Fruit fly (Drosophila melanogaster) whole organism, embryonic: ENCODE measurements around the gene CG14947.

Source experiments
- ATbp ChIP-seq: fragments of 200-800 bp; sonication (Bioruptor generic); optimal IDR thresholded peaks from 2 replicates; lab custom pipeline; 2017; ENCODE audit warnings: missing biosample characterization, mild to moderate bottlenecking, missing genetic modification characterization, missing genetic modification reagents
- Atf-2 ChIP-seq: fragments of 200-800 bp; sonication (Bioruptor generic); optimal IDR thresholded peaks from 2 replicates; lab custom pipeline; 2016; ENCODE audit warnings: missing biosample characterization, missing genetic modification characterization
- CG11560 ChIP-seq: fragments of 200-800 bp; sonication (Bioruptor generic); IDR thresholded peaks from 3 replicates; pipeline ENCODE4 v1.3.6; 2022; ENCODE audit warnings: missing biosample characterization, missing genetic modification characterization
- CG11695 ChIP-seq: fragments of 200-800 bp; sonication (Bioruptor generic); IDR thresholded peaks from 3 replicates; pipeline ENCODE4 v1.3.6; 2022; ENCODE audit warnings: missing biosample characterization, missing genetic modification characterization
- CG11696 ChIP-seq: fragments of 200-800 bp; sonication (Bioruptor generic); IDR thresholded peaks from 2 replicates; pipeline ENCODE4 v1.3.6; 2022; ENCODE audit warnings: missing biosample characterization, missing genetic modification characterization
- CG12299 ChIP-seq: fragments of 200-800 bp; sonication (Bioruptor generic); optimal IDR thresholded peaks from 2 replicates; lab custom pipeline; 2018; ENCODE audit warnings: missing biosample characterization, mild to moderate bottlenecking, missing genetic modification characterization
- CG13287 ChIP-seq: fragments of 200-800 bp; sonication (Bioruptor generic); IDR thresholded peaks from 2 replicates; pipeline ENCODE4 v1.3.6; 2022; ENCODE audit warnings: missing biosample characterization, missing genetic modification characterization; ENCODE audit not compliant: partially characterized antibody
- CG14710 ChIP-seq: fragments of 200-800 bp; sonication (Bioruptor generic); optimal IDR thresholded peaks from 3 replicates; lab custom pipeline; 2019; ENCODE audit warnings: missing biosample characterization, mild to moderate bottlenecking, missing genetic modification characterization, moderate library complexity
- CG17328 ChIP-seq: fragments of 200-800 bp; sonication (Bioruptor generic); IDR thresholded peaks from 2 replicates; pipeline ENCODE4 v1.3.6; 2022; ENCODE audit warnings: missing biosample characterization, missing genetic modification characterization
- CG18476 ChIP-seq: fragments of 200-800 bp; sonication (Bioruptor generic); optimal IDR thresholded peaks from 2 replicates; lab custom pipeline; 2016; ENCODE audit warnings: missing biosample characterization, mild to moderate bottlenecking, missing genetic modification characterization
- CG2120 ChIP-seq: fragments of 200-800 bp; sonication (Bioruptor generic); optimal IDR thresholded peaks from 3 replicates; lab custom pipeline; 2016; ENCODE audit warnings: missing biosample characterization, missing genetic modification characterization
- CG2202 ChIP-seq: fragments of 200-800 bp; sonication (Bioruptor generic); optimal IDR thresholded peaks from 2 replicates; lab custom pipeline; 2018; ENCODE audit warnings: missing biosample characterization, mild to moderate bottlenecking, missing genetic modification characterization
- CG31365 ChIP-seq: fragments of 200-800 bp; sonication (Bioruptor generic); optimal IDR thresholded peaks from 2 replicates; lab custom pipeline; 2018; ENCODE audit warnings: missing biosample characterization, mild to moderate bottlenecking, missing genetic modification characterization
- CG3163 ChIP-seq: fragments of 200-800 bp; sonication (Bioruptor generic); optimal IDR thresholded peaks from 3 replicates; lab custom pipeline; 2016; ENCODE audit warnings: missing biosample characterization, missing genetic modification characterization
- CG34376 ChIP-seq: fragments of 200-800 bp; sonication (Bioruptor generic); optimal IDR thresholded peaks from 2 replicates; lab custom pipeline; 2018; ENCODE audit warnings: missing biosample characterization, mild to moderate bottlenecking, missing genetic modification characterization
- CG3726 ChIP-seq: fragments of 200-800 bp; sonication (Bioruptor generic); IDR thresholded peaks from 3 replicates; pipeline ENCODE4, ENCODE4 v1.3.6; 2022; ENCODE audit warnings: missing biosample characterization, missing genetic modification characterization
- CG8478 ChIP-seq: fragments of >200 bp; optimal IDR thresholded peaks from 2 replicates; lab custom pipeline; 2018
- CG9797 ChIP-seq: fragments of 200-800 bp; sonication (Bioruptor generic); optimal IDR thresholded peaks from 3 replicates; lab custom pipeline; 2018; ENCODE audit warnings: missing biosample characterization, mild to moderate bottlenecking, missing genetic modification characterization
- CrebB ChIP-seq: fragments of 200-800 bp; sonication (Bioruptor generic); optimal IDR thresholded peaks from 3 replicates; lab custom pipeline; 2018; ENCODE audit warnings: missing biosample characterization, mild to moderate bottlenecking, missing genetic modification characterization
- D ChIP-seq, 2 experiments: fragments of 200-800 bp in 1 of 2; fragments of >200 bp in 1 of 2; sonication (Bioruptor generic) in 1 of 2; optimal IDR thresholded peaks; 2 replicates in 1 of 2; 3 replicates in 1 of 2; lab custom pipeline; 2017; ENCODE audit warnings: mild to moderate bottlenecking in 1 of 2, missing biosample characterization in 1 of 2, missing genetic modification characterization in 1 of 2, missing genetic modification reagents in 1 of 2
- Dad ChIP-seq: fragments of 200-800 bp; sonication (Bioruptor generic); optimal IDR thresholded peaks from 3 replicates; lab custom pipeline; 2016; ENCODE audit warnings: missing biosample characterization, missing genetic modification characterization
- Dip3 ChIP-seq: fragments of 200-800 bp; sonication (Bioruptor generic); optimal IDR thresholded peaks from 3 replicates; lab custom pipeline; 2016; ENCODE audit warnings: missing biosample characterization, missing genetic modification characterization
- Dll ChIP-seq: fragments of 200-800 bp; sonication (Bioruptor generic); IDR thresholded peaks from 4 replicates; pipeline ENCODE4 v1.3.6; 2022; ENCODE audit warnings: missing biosample characterization, missing genetic modification characterization; ENCODE audit not compliant: partially characterized antibody
- Ets65A ChIP-seq: fragments of 200-800 bp; sonication (Bioruptor generic); peaks from one replicate; lab custom pipeline; 2016; ENCODE audit warnings: missing biosample characterization, missing genetic modification characterization
- Lhr ChIP-seq: fragments of 200-800 bp; sonication (Bioruptor generic); optimal IDR thresholded peaks from 3 replicates; lab custom pipeline; 2017; ENCODE audit warnings: mild to moderate bottlenecking, missing biosample characterization, missing genetic modification reagents, missing genetic modification characterization
- Mad ChIP-seq: fragments of 200-800 bp; sonication (Bioruptor generic); optimal IDR thresholded peaks from 2 replicates; lab custom pipeline; 2016; ENCODE audit warnings: missing biosample characterization, missing genetic modification characterization
- Meics ChIP-seq: fragments of 200-800 bp; sonication (Bioruptor generic); optimal IDR thresholded peaks from 2 replicates; lab custom pipeline; 2017; ENCODE audit warnings: missing biosample characterization, mild to moderate bottlenecking, missing genetic modification characterization
- Pdp1 ChIP-seq, 2 experiments: fragments of 200-800 bp; sonication (Bioruptor generic); optimal IDR thresholded peaks; 3 replicates each; lab custom pipeline; 2016; ENCODE audit warnings: missing biosample characterization in 2 of 2, missing genetic modification characterization in 2 of 2, mild to moderate bottlenecking in 1 of 2, moderate library complexity in 1 of 2
- Rfx ChIP-seq: fragments of 200-800 bp; sonication (Bioruptor generic); IDR thresholded peaks from 2 replicates; pipeline ENCODE4 v1.3.6; 2022; ENCODE audit warnings: missing biosample characterization, missing genetic modification characterization
- Scr ChIP-seq: fragments of 200-800 bp; sonication (Bioruptor generic); IDR thresholded peaks from 2 replicates; pipeline ENCODE4 v1.3.6; 2022; ENCODE audit warnings: missing biosample characterization, missing genetic modification characterization; ENCODE audit not compliant: partially characterized antibody
- Usf ChIP-seq: fragments of 200-800 bp; sonication (Bioruptor generic); optimal IDR thresholded peaks from 2 replicates; lab custom pipeline; 2017; ENCODE audit warnings: missing genotype, missing biosample characterization, missing genetic modification characterization
- al ChIP-seq: fragments of 200-800 bp; sonication (Bioruptor generic); IDR thresholded peaks from 2 replicates; pipeline ENCODE4 v1.3.6; 2022; ENCODE audit warnings: missing biosample characterization, missing genetic modification characterization
- amos ChIP-seq: fragments of 200-800 bp; sonication (Bioruptor generic); IDR thresholded peaks from 2 replicates; pipeline ENCODE4 v1.3.6; 2022; ENCODE audit warnings: missing biosample characterization, missing genetic modification characterization; ENCODE audit not compliant: partially characterized antibody
- bcd ChIP-seq: fragments of 200-800 bp; sonication (Bioruptor generic); optimal IDR thresholded peaks from 2 replicates; lab custom pipeline; 2017; ENCODE audit warnings: missing biosample characterization, mild to moderate bottlenecking, missing genetic modification characterization
- br ChIP-seq: fragments of >200 bp; optimal IDR thresholded peaks from 2 replicates; lab custom pipeline; 2017
- chn ChIP-seq: fragments of 200-800 bp; sonication (Bioruptor generic); optimal IDR thresholded peaks from 2 replicates; lab custom pipeline; 2016; ENCODE audit warnings: missing biosample characterization, missing genetic modification characterization
- crol ChIP-seq: fragments of 200-800 bp; sonication (Bioruptor generic); IDR thresholded peaks from 2 replicates; pipeline ENCODE4 v1.3.6; 2022; ENCODE audit warnings: missing biosample characterization, missing genetic modification characterization
- dpn ChIP-seq, 2 experiments: fragments of 200-800 bp; sonication (Bioruptor generic); optimal IDR thresholded peaks; 3 replicates each; lab custom pipeline; 2016; ENCODE audit warnings: missing biosample characterization in 2 of 2, missing genetic modification characterization in 2 of 2
- fd3F ChIP-seq: fragments of 200-800 bp; sonication (Bioruptor generic); optimal IDR thresholded peaks from 2 replicates; lab custom pipeline; 2018; ENCODE audit warnings: missing biosample characterization, mild to moderate bottlenecking, missing genetic modification characterization, moderate library complexity
- ham ChIP-seq: fragments of 200-800 bp; sonication (Bioruptor generic); IDR thresholded peaks from 2 replicates; pipeline ENCODE4 v1.3.6; 2022; ENCODE audit warnings: missing biosample characterization, missing genetic modification characterization
- hb ChIP-seq: fragments of 200-800 bp; sonication (Bioruptor generic); IDR thresholded peaks from 3 replicates; pipeline ENCODE4 v1.3.6; 2022; ENCODE audit warnings: missing biosample characterization, missing genetic modification characterization; ENCODE audit not compliant: partially characterized antibody
- jumu ChIP-seq: fragments of 200-800 bp; sonication (Bioruptor generic); optimal IDR thresholded peaks from 3 replicates; lab custom pipeline; 2016; ENCODE audit warnings: missing biosample characterization, missing genetic modification characterization
- kay ChIP-seq: fragments of 200-800 bp; sonication (Bioruptor generic); optimal IDR thresholded peaks from 2 replicates; lab custom pipeline; 2016; ENCODE audit warnings: missing biosample characterization, missing genetic modification characterization
- nau ChIP-seq: fragments of 200-800 bp; sonication (Bioruptor generic); optimal IDR thresholded peaks from 3 replicates; lab custom pipeline; 2017; ENCODE audit warnings: missing biosample characterization, mild to moderate bottlenecking, missing genetic modification characterization, missing genetic modification reagents
- nom ChIP-seq: fragments of 200-800 bp; sonication (Bioruptor generic); optimal IDR thresholded peaks from 2 replicates; lab custom pipeline; 2017; ENCODE audit warnings: missing biosample characterization, missing genetic modification characterization, mild to moderate bottlenecking, moderate library complexity, missing genetic modification reagents
- peb ChIP-seq: fragments of 200-800 bp; sonication (Bioruptor generic); IDR thresholded peaks from 2 replicates; pipeline ENCODE4 v1.3.6; 2022; ENCODE audit warnings: missing biosample characterization, missing genetic modification characterization
- pum ChIP-seq: fragments of 200-800 bp; sonication (Bioruptor generic); optimal IDR thresholded peaks from 2 replicates; lab custom pipeline; 2016; ENCODE audit warnings: missing biosample characterization, missing genetic modification characterization
- sna ChIP-seq: fragments of 200-800 bp; sonication (Bioruptor generic); IDR thresholded peaks from 2 replicates; pipeline ENCODE4 v1.3.6; 2022; ENCODE audit warnings: missing biosample characterization, missing genetic modification characterization; ENCODE audit not compliant: partially characterized antibody
- stwl ChIP-seq: fragments of 200-800 bp; sonication (Bioruptor generic); optimal IDR thresholded peaks from 3 replicates; lab custom pipeline; 2018; ENCODE audit warnings: missing biosample characterization, mild to moderate bottlenecking, missing genetic modification characterization, moderate library complexity
- tin ChIP-seq: fragments of 200-800 bp; sonication (Bioruptor generic); optimal IDR thresholded peaks from 3 replicates; lab custom pipeline; 2016; ENCODE audit warnings: missing biosample characterization, missing genetic modification characterization
- ttk ChIP-seq: fragments of 200-800 bp; sonication (Bioruptor generic); IDR thresholded peaks from 2 replicates; pipeline ENCODE4 v2.1.2; 2022; ENCODE audit warnings: missing biosample characterization, missing genetic modification characterization
- tx ChIP-seq: fragments of 200-800 bp; sonication (Bioruptor generic); optimal IDR thresholded peaks from 2 replicates; lab custom pipeline; 2016; ENCODE audit warnings: missing biosample characterization, missing genetic modification characterization

Gene CG14947

dm6 chr2L:12093652-12094051 is 17.8 kb downstream of the CG14947 start (continued):
- no peak for TF ChIP-seq crol (GFP tag; lab: Robert Waterston, UW)
- TF ChIP-seq ATbp (GFP tag; lab: Kevin White, UChicago): no peak
- no peak for TF ChIP-seq CG8478 (lab: Kevin White, UChicago)
- peak; percentile 37 for TF ChIP-seq Scr
- TF ChIP-seq CG17328: no peak
- peak; percentile 64 for TF ChIP-seq Lhr (GFP tag; lab: Kevin White, UChicago)
- no peak for TF ChIP-seq kay (GFP tag; lab: Kevin White, UChicago)
- TF ChIP-seq CG9797 (GFP tag; lab: Kevin White, UChicago): peak; percentile 98
- no peak for TF ChIP-seq CG11696 (GFP tag; lab: Robert Waterston, UW)
- TF ChIP-seq ham (GFP tag; lab: Robert Waterston, UW): no peak
- no peak for TF ChIP-seq sna (GFP tag; lab: Robert Waterston, UW)
- TF ChIP-seq CrebB (tag; lab: Kevin White, UChicago): no peak
- TF ChIP-seq stwl (tag; lab: Kevin White, UChicago): peak; percentile 85
- TF ChIP-seq hb: no peak
- no peak for TF ChIP-seq fd3F (GFP tag; lab: Kevin White, UChicago)
- no peak for TF ChIP-seq CG11695 (GFP tag; lab: Robert Waterston, UW)
- TF ChIP-seq dpn (GFP tag; optimal IDR thresholded peaks at IDR 0.05; lab: Kevin White, UChicago): no peak
- TF ChIP-seq chn (GFP tag; lab: Kevin White, UChicago): peak; percentile 44
- TF ChIP-seq CG2202 (tag; lab: Kevin White, UChicago): no peak
- TF ChIP-seq CG13287 (GFP tag; lab: Robert Waterston, UW): peak; percentile 46; the same call in 1 of the 2 replicates
- TF ChIP-seq Dll: no peak
- TF ChIP-seq Meics: no peak
- peak; percentile 15; the same call in 1 of the 2 replicates for TF ChIP-seq Rfx
- TF ChIP-seq Mad (GFP tag; lab: Kevin White, UChicago): no peak
- peak; percentile 11; the same call in 1 of the 2 replicates for TF ChIP-seq amos (GFP tag; lab: Robert Waterston, UW)
- no peak for TF ChIP-seq br (lab: Kevin White, UChicago)
- TF ChIP-seq tx (GFP tag; lab: Kevin White, UChicago): no peak
- TF ChIP-seq CG18476: no peak
- no peak for TF ChIP-seq Dad (GFP tag; lab: Kevin White, UChicago)
- no peak for TF ChIP-seq Dip3 (GFP tag; lab: Kevin White, UChicago)
- TF ChIP-seq CG14710 (tag; lab: Kevin White, UChicago): peak; percentile 100
- no peak for TF ChIP-seq Atf-2 (GFP tag; lab: Kevin White, UChicago)
- TF ChIP-seq ttk: no peak
- TF ChIP-seq CG3726 (GFP tag; lab: Robert Waterston, UW): no peak
- no peak for TF ChIP-seq tin (GFP tag; lab: Kevin White, UChicago)
- TF ChIP-seq D (optimal IDR thresholded peaks at IDR 0.05; lab: Kevin White, UChicago): no peak
- TF ChIP-seq D (GFP tag; optimal IDR thresholded peaks at IDR 0.05; lab: Kevin White, UChicago): no peak
- no peak for TF ChIP-seq Usf (GFP tag; lab: Kevin White, UChicago)
- no peak for TF ChIP-seq nau (GFP tag; lab: Kevin White, UChicago)
- no peak for TF ChIP-seq CG12299 (tag; lab: Kevin White, UChicago)
- TF ChIP-seq jumu (GFP tag; lab: Kevin White, UChicago): no peak
- TF ChIP-seq CG34376: no peak
- no peak for TF ChIP-seq CG2120 (GFP tag; lab: Kevin White, UChicago)
- TF ChIP-seq CG3163: no peak
- TF ChIP-seq al (GFP tag; lab: Robert Waterston, UW): no peak
- no peak for TF ChIP-seq pum (GFP tag; lab: Kevin White, UChicago)
- TF ChIP-seq CG31365 (tag; lab: Kevin White, UChicago): no peak
- peak in 1 of 2 experiments; percentile 89 for TF ChIP-seq Pdp1 (GFP tag; optimal IDR thresholded peaks at IDR 0.05; lab: Kevin White, UChicago)
- no peak for TF ChIP-seq bcd (GFP tag; lab: Kevin White, UChicago)
- no peak for TF ChIP-seq peb (GFP tag; lab: Robert Waterston, UW)
- TF ChIP-seq CG11560 (tag; lab: Robert Waterston, UW): no peak
- no peak for TF ChIP-seq nom (GFP tag; lab: Kevin White, UChicago)
- TF ChIP-seq Ets65A (GFP tag; lab: Kevin White, UChicago): no peak
